Worm (Caenorhabditis elegans) whole organism, young adult: Measurements from ENCODE around the gene svh-5.

ENCODE experiments used
- D2030.7 ChIP-seq: fragments of 200-800 bp; sonication (Bioruptor generic); IDR thresholded peaks from 2 replicates; pipeline ENCODE4 v1.3.6; 2022; ENCODE audit warnings: missing genetic modification reagents, missing genetic modification characterization, missing compliant biosample characterization
- F23B12.7 ChIP-seq: sonication (generic microtip); optimal IDR thresholded peaks from 2 replicates; lab custom pipeline; 2017; ENCODE audit warnings: missing genetic modification characterization, mild to moderate bottlenecking, missing compliant biosample characterization, antibody characterized with exemption, moderate library complexity; ENCODE audit not compliant: insufficient read depth
- F49E8.2 ChIP-seq: sonication (generic microtip); optimal IDR thresholded peaks from 3 replicates; lab custom pipeline; 2017; ENCODE audit warnings: missing genetic modification characterization, mild to moderate bottlenecking, missing compliant biosample characterization, antibody characterized with exemption, moderate library complexity; ENCODE audit not compliant: insufficient read depth
- F57C9.4 ChIP-seq: sonication (generic microtip); optimal IDR thresholded peaks from 2 replicates; lab custom pipeline; 2017; ENCODE audit warnings: mild to moderate bottlenecking, missing genetic modification characterization, missing compliant biosample characterization
- T07F8.4 ChIP-seq: sonication (generic microtip); optimal IDR thresholded peaks from 2 replicates; lab custom pipeline; 2016; ENCODE audit warnings: mild to moderate bottlenecking, missing genetic modification characterization, moderate library complexity, missing compliant biosample characterization
- T26A5.8 ChIP-seq: sonication (generic microtip); optimal IDR thresholded peaks from 2 replicates; lab custom pipeline; 2016; ENCODE audit warnings: missing genetic modification characterization, missing compliant biosample characterization
- akir-1 ChIP-seq: fragments of 200-800 bp; sonication (Bioruptor generic); optimal IDR thresholded peaks from 2 replicates; lab custom pipeline; 2018; ENCODE audit warnings: mild to moderate bottlenecking, missing genetic modification characterization, moderate library complexity, missing compliant biosample characterization
- ama-1 ChIP-seq, 3 experiments: fragments of 150-350 bp in 1 of 3; sonication (generic microtip) in 2 of 3; optimal IDR thresholded peaks; 2 replicates each; lab custom pipeline; 2014 to 2018; ENCODE audit warnings: missing biosample characterization in 2 of 3, missing genetic modification characterization in 2 of 3, missing genetic modification reagents in 2 of 3
- atf-7 ChIP-seq: sonication (generic microtip); optimal IDR thresholded peaks from 2 replicates; lab custom pipeline; 2017; ENCODE audit warnings: mild to moderate bottlenecking, missing genetic modification characterization, missing compliant biosample characterization
- bed-1 ChIP-seq: fragments of 200-800 bp; sonication (Bioruptor generic); IDR thresholded peaks from 2 replicates; pipeline ENCODE4 v1.3.6; 2022; ENCODE audit warnings: missing genetic modification reagents, missing genetic modification characterization, missing compliant biosample characterization
- cebp-1 ChIP-seq, 2 experiments: fragments of 200-800 bp in 1 of 2; sonication (Bioruptor generic) in 1 of 2; sonication (generic microtip) in 1 of 2; IDR thresholded peaks in 1 of 2; optimal IDR thresholded peaks in 1 of 2; 2 replicates each; pipeline versions ENCODE4 v1.3.6 to Lab custom; 2017 to 2022; ENCODE audit warnings: missing compliant biosample characterization in 2 of 2, missing genetic modification characterization in 2 of 2, mild to moderate bottlenecking in 1 of 2, missing genetic modification reagents in 1 of 2, moderate library complexity in 1 of 2
- cebp-2 ChIP-seq: fragments of 200-800 bp; sonication (Bioruptor generic); IDR thresholded peaks from 2 replicates; pipeline ENCODE4 v1.3.6; 2022; ENCODE audit warnings: missing genetic modification characterization, missing compliant biosample characterization
- ceh-27 ChIP-seq: fragments of 200-800 bp; sonication (Bioruptor generic); optimal IDR thresholded peaks from 2 replicates; lab custom pipeline; 2018; ENCODE audit warnings: mild to moderate bottlenecking, missing genetic modification characterization, moderate library complexity, missing compliant biosample characterization
- ceh-91 ChIP-seq: fragments of 200-800 bp; sonication (Bioruptor generic); IDR thresholded peaks from 2 replicates; pipeline ENCODE4 v1.3.6; 2022; ENCODE audit warnings: missing genetic modification reagents, missing genetic modification characterization, missing compliant biosample characterization
- chd-7 ChIP-seq: sonication (generic microtip); optimal IDR thresholded peaks from 2 replicates; lab custom pipeline; 2016; ENCODE audit warnings: mild to moderate bottlenecking, missing genetic modification characterization, moderate library complexity, missing compliant biosample characterization
- dox-1 ChIP-seq: fragments of 200-800 bp; sonication (Bioruptor generic); IDR thresholded peaks from 2 replicates; pipeline ENCODE4 v1.3.6; 2022; ENCODE audit warnings: missing genetic modification reagents, missing genetic modification characterization, missing compliant biosample characterization
- efl-1 ChIP-seq: fragments of 150-350 bp; optimal IDR thresholded peaks from 2 replicates; lab custom pipeline; 2014; ENCODE audit warnings: missing biosample characterization, missing genetic modification reagents, missing genetic modification characterization
- ekl-4 ChIP-seq: fragments of 200-800 bp; sonication (Bioruptor generic); IDR thresholded peaks from 2 replicates; pipeline ENCODE4 v1.3.6; 2022; ENCODE audit warnings: missing genetic modification reagents, missing genetic modification characterization, missing compliant biosample characterization
- ets-4 ChIP-seq: fragments of 200-800 bp; sonication (Bioruptor generic); optimal IDR thresholded peaks from 2 replicates; lab custom pipeline; 2018; ENCODE audit warnings: mild to moderate bottlenecking, missing genetic modification characterization, missing compliant biosample characterization
- hlh-12 ChIP-seq: sonication (generic microtip); optimal IDR thresholded peaks from 2 replicates; lab custom pipeline; 2016; ENCODE audit warnings: missing genetic modification characterization, missing compliant biosample characterization
- hlh-26 ChIP-seq: fragments of 200-800 bp; sonication (Bioruptor generic); conservative IDR thresholded peaks from 2 replicates; pipeline ENCODE4 v1.3.6; 2022; ENCODE audit warnings: missing genetic modification reagents, missing genetic modification characterization, missing compliant biosample characterization
- hmg-1.2 ChIP-seq: fragments of 200-800 bp; sonication (Bioruptor generic); IDR thresholded peaks from 2 replicates; pipeline ENCODE4 v1.3.6; 2022; ENCODE audit warnings: missing genetic modification reagents, missing genetic modification characterization, missing compliant biosample characterization
- lag-1 ChIP-seq: fragments of 200-800 bp; sonication (Bioruptor generic); IDR thresholded peaks from 2 replicates; pipeline ENCODE4 v1.3.6; 2022; ENCODE audit warnings: missing genetic modification reagents, missing genetic modification characterization, missing compliant biosample characterization
- let-526 ChIP-seq: fragments of 200-800 bp; sonication (Bioruptor generic); IDR thresholded peaks from 2 replicates; pipeline ENCODE4 v1.3.6; 2022; ENCODE audit warnings: missing genetic modification reagents, missing genetic modification characterization, missing compliant biosample characterization
- let-607 ChIP-seq, 2 experiments: fragments of 200-800 bp in 1 of 2; sonication (Bioruptor generic) in 1 of 2; sonication (generic microtip) in 1 of 2; optimal IDR thresholded peaks; 2 replicates each; lab custom pipeline; 2016 to 2018; ENCODE audit warnings: mild to moderate bottlenecking in 2 of 2, missing compliant biosample characterization in 2 of 2, missing genetic modification characterization in 2 of 2, moderate library complexity in 2 of 2, missing genotype in 1 of 2
- lin-35 ChIP-seq, 3 experiments: fragments of 150-350 bp in 2 of 3; sonication (generic microtip) in 1 of 3; optimal IDR thresholded peaks; 2 replicates each; lab custom pipeline; 2014 to 2018; ENCODE audit warnings: missing biosample characterization in 3 of 3, missing genetic modification characterization in 3 of 3, missing genetic modification reagents in 3 of 3
- lin-40 ChIP-seq: sonication (generic microtip); optimal IDR thresholded peaks from 2 replicates; lab custom pipeline; 2016; ENCODE audit warnings: missing genetic modification characterization, mild to moderate bottlenecking, missing compliant biosample characterization, missing genotype, missing genetic modification reagents
- mcd-1 ChIP-seq: fragments of 200-800 bp; sonication (Bioruptor generic); IDR thresholded peaks from 2 replicates; pipeline ENCODE4 v1.3.6; 2022; ENCODE audit warnings: missing genetic modification reagents, missing genetic modification characterization, missing compliant biosample characterization
- mxl-1 ChIP-seq: sonication (generic microtip); optimal IDR thresholded peaks from 2 replicates; lab custom pipeline; 2016; ENCODE audit warnings: missing genetic modification characterization, missing compliant biosample characterization
- nfyb-1 ChIP-seq: fragments of 200-800 bp; sonication (Bioruptor generic); IDR thresholded peaks from 2 replicates; pipeline ENCODE4 v1.3.6; 2022; ENCODE audit warnings: missing genetic modification reagents, missing genetic modification characterization, missing compliant biosample characterization
- nhr-27 ChIP-seq: fragments of 200-800 bp; sonication (Bioruptor generic); optimal IDR thresholded peaks from 2 replicates; lab custom pipeline; 2018; ENCODE audit warnings: mild to moderate bottlenecking, missing genetic modification characterization, moderate library complexity, missing compliant biosample characterization
- rcor-1 ChIP-seq: fragments of 200-800 bp; sonication (Bioruptor generic); IDR thresholded peaks from 2 replicates; pipeline ENCODE4 v1.3.6; 2022; ENCODE audit warnings: missing genetic modification reagents, missing genetic modification characterization, missing compliant biosample characterization
- repo-1 ChIP-seq: sonication (generic microtip); optimal IDR thresholded peaks from 2 replicates; lab custom pipeline; 2017; ENCODE audit warnings: mild to moderate bottlenecking, missing genetic modification characterization, missing compliant biosample characterization
- sea-2 ChIP-seq: fragments of 200-800 bp; sonication (Bioruptor generic); IDR thresholded peaks from 2 replicates; pipeline ENCODE4 v1.3.6; 2022; ENCODE audit warnings: missing genetic modification characterization, missing compliant biosample characterization
- snpc-1.1 ChIP-seq: sonication (generic microtip); optimal IDR thresholded peaks from 2 replicates; lab custom pipeline; 2017; ENCODE audit warnings: missing genetic modification characterization, mild to moderate bottlenecking, missing compliant biosample characterization, antibody characterized with exemption, moderate library complexity, missing genotype, missing genetic modification reagents; ENCODE audit not compliant: insufficient read depth
- snpc-1.3 ChIP-seq: sonication (generic microtip); optimal IDR thresholded peaks from 2 replicates; lab custom pipeline; 2017; ENCODE audit warnings: missing genetic modification characterization, mild to moderate bottlenecking, missing compliant biosample characterization, antibody characterized with exemption, moderate library complexity, missing genotype, missing genetic modification reagents; ENCODE audit not compliant: insufficient read depth
- tbx-9 ChIP-seq: sonication (generic microtip); optimal IDR thresholded peaks from 2 replicates; lab custom pipeline; 2016; ENCODE audit warnings: borderline replicate concordance, missing genetic modification characterization, inconsistent platforms, missing compliant biosample characterization
- unc-130 ChIP-seq: sonication (generic microtip); optimal IDR thresholded peaks from 2 replicates; lab custom pipeline; 2016; ENCODE audit warnings: missing genetic modification reagents, missing genetic modification characterization, missing compliant biosample characterization
- zfh-2 ChIP-seq: fragments of 200-800 bp; sonication (Bioruptor generic); conservative IDR thresholded peaks from 2 replicates; pipeline ENCODE4 v1.3.6; 2022; ENCODE audit warnings: missing genetic modification reagents, missing genetic modification characterization, missing compliant biosample characterization
- ztf-18 ChIP-seq: sonication (generic microtip); optimal IDR thresholded peaks from 2 replicates; lab custom pipeline; 2016; ENCODE audit warnings: missing genotype, mild to moderate bottlenecking, missing genetic modification characterization, missing compliant biosample characterization
- ztf-22 ChIP-seq: fragments of 200-800 bp; sonication (Bioruptor generic); optimal IDR thresholded peaks from 2 replicates; lab custom pipeline; 2018; ENCODE audit warnings: mild to moderate bottlenecking, missing genetic modification characterization, moderate library complexity, missing compliant biosample characterization
- ztf-26 ChIP-seq: sonication (generic microtip); optimal IDR thresholded peaks from 2 replicates; lab custom pipeline; 2017; ENCODE audit warnings: missing genetic modification characterization, missing compliant biosample characterization
- ztf-28 ChIP-seq: fragments of 200-800 bp; sonication (Bioruptor generic); IDR thresholded peaks from 2 replicates; pipeline ENCODE4 v1.3.6; 2022; ENCODE audit warnings: missing genetic modification reagents, missing genetic modification characterization, missing compliant biosample characterization
- ztf-6 ChIP-seq: fragments of 200-800 bp; sonication (Bioruptor generic); IDR thresholded peaks from 2 replicates; pipeline ENCODE4 v1.3.6; 2022; ENCODE audit warnings: missing genetic modification reagents, missing genetic modification characterization, missing compliant biosample characterization

The svh-5 gene

DNA sequence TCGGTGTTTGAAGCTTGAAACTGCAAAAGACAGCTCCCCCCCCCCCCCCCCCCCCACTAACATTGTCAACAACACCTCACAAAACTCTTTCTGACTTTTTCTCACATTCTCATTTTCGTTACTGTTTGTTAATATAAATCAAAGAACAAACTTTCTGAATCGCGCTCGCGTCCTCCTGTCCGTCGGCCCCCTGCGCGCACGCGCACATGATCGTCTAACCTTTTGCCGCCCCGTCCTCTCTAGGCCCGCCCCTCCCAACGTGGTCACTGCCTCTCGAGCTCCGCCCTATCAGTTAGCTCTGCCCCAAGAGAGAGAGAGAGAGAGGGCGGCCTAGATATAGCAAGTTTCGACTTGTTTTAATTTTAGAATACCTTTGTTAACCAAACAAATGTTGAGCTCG is 36.9 kb downstream of the svh-5 start (continued):
- TF ChIP-seq ztf-6 (GFP tag; lab: Robert Waterston, UW) (no peak), ekl-4 (GFP tag; lab: Robert Waterston, UW) (no peak), cebp-1 (GFP tag; IDR thresholded peaks at IDR 0.05; lab: Robert Waterston, UW) (no peak), cebp-1 (tag; optimal IDR thresholded peaks at IDR 0.05; lab: Kevin White, UChicago) (peak; percentile 40), snpc-1.1 (tag; lab: Kevin White, UChicago) (no peak), ama-1 (optimal IDR thresholded peaks at IDR 0.05; lab: Kevin White, UChicago) (peak; percentile 48), ama-1 (GFP tag; optimal IDR thresholded peaks at IDR 0.05; lab: Kevin White, UChicago) (no peak), chd-7 (tag; lab: Kevin White, UChicago) (peak; percentile 17), zfh-2 (GFP tag; lab: Robert Waterston, UW) (peak; percentile 98), ztf-26 (no peak), unc-130 (no peak), ets-4 (GFP tag; lab: Kevin White, UChicago) (no peak), T26A5.8 (tag; lab: Kevin White, UChicago) (no peak), sea-2 (no peak), tbx-9 (tag; lab: Kevin White, UChicago) (no peak), hlh-26 (GFP tag; lab: Robert Waterston, UW) (no peak), ztf-28 (no peak), bed-1 (GFP tag; lab: Robert Waterston, UW) (no peak), hmg-1.2 (GFP tag; lab: Robert Waterston, UW) (0 out of 2 replicates have a peak, but pooled peaks have one; percentile 5)
- TF ChIP-seq, all 124 proteins: peak for 11

DNA sequence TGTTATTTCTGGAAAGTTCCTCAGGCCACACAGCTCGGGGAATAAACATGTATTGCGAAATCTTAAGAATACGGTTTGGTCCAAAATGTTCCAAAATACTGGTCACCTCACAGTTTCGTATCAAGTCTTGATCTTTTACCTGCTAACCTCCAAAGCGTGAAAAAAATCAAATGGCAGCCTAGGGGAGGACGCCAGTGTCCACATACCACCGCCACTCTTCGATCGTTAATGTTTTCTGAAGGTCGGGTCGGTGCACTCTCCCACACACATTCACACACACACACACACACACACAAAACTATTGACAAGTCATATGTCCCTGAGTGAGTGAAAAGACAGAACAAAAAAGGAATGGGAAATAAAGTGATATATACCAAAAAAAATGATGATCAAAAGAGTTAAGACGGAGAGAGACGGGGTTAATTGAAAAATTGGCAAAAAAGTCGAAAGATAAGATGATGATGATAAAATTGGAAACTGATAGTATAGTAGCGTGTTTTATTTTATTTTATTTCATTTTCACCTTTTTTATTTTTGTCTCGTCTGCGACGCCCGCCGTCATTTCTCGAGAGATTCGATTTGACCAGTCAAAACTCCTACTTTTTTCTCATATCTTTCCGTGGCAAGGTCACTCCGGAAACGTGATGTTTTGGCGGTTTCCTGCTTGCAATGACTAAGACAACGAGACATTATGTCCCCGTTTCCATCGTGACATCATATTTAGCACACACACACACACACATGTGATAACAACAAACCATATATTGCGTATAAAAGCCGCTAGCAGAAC is 37.6 kb downstream of the svh-5 start, which contains the start of gene Y15E3A.5:
TSS of gene Y15E3A.5 (plus strand) at position 752 of the 790 bp plus-strand sequence.
- peak; percentile 38 for TF ChIP-seq ceh-27
- TF ChIP-seq ama-1 (optimal IDR thresholded peaks at IDR 0.05; lab: Kevin White, UChicago), result no peak
- no peak for TF ChIP-seq ama-1 (GFP tag; optimal IDR thresholded peaks at IDR 0.05; lab: Kevin White, UChicago)
- TF ChIP-seq ceh-91 (GFP tag; lab: Robert Waterston, UW), result no peak
- TF ChIP-seq snpc-1.3, result no peak
- TF ChIP-seq T07F8.4 (tag; lab: Kevin White, UChicago), result no peak
- no peak for TF ChIP-seq ztf-28
- no peak for TF ChIP-seq hlh-12
- TF ChIP-seq ztf-6 (GFP tag; lab: Robert Waterston, UW), result no peak
- TF ChIP-seq repo-1 (tag; lab: Kevin White, UChicago), result no peak
- no peak for TF ChIP-seq cebp-2 (GFP tag; lab: Robert Waterston, UW)
- no peak for TF ChIP-seq F49E8.2 (tag; lab: Kevin White, UChicago)
- no peak for TF ChIP-seq akir-1
- no peak for TF ChIP-seq lin-35 (GFP tag; optimal IDR thresholded peaks at IDR 0.05; lab: Kevin White, UChicago)
- TF ChIP-seq nfyb-1 (GFP tag; lab: Robert Waterston, UW), result no peak
- peak in 1 of 2 experiments; percentile 16 for TF ChIP-seq let-607 (tag; optimal IDR thresholded peaks at IDR 0.05; lab: Kevin White, UChicago)
- no peak for TF ChIP-seq ztf-22
- TF ChIP-seq mcd-1 (GFP tag; lab: Robert Waterston, UW), result no peak
- TF ChIP-seq lin-40, result peak; percentile 55
- no peak for TF ChIP-seq chd-7 (tag; lab: Kevin White, UChicago)
- TF ChIP-seq rcor-1, result no peak
- no peak for TF ChIP-seq efl-1
- no peak for TF ChIP-seq D2030.7
- no peak for TF ChIP-seq let-526 (GFP tag; lab: Robert Waterston, UW)
- no peak for TF ChIP-seq F23B12.7 (tag; lab: Kevin White, UChicago)
- TF ChIP-seq dox-1 (GFP tag; lab: Robert Waterston, UW), result no peak
- no peak for TF ChIP-seq ztf-18 (tag; lab: Kevin White, UChicago)
- TF ChIP-seq lag-1 (GFP tag; lab: Robert Waterston, UW), result no peak
- no peak for TF ChIP-seq F57C9.4 (tag; lab: Kevin White, UChicago)
- TF ChIP-seq atf-7 (tag; lab: Kevin White, UChicago), result no peak
- no peak for TF ChIP-seq mxl-1
- TF ChIP-seq nhr-27, result no peak
